Fruit fly (Drosophila melanogaster): ENCODE data around the gene bur.

Gene bur

DNA sequence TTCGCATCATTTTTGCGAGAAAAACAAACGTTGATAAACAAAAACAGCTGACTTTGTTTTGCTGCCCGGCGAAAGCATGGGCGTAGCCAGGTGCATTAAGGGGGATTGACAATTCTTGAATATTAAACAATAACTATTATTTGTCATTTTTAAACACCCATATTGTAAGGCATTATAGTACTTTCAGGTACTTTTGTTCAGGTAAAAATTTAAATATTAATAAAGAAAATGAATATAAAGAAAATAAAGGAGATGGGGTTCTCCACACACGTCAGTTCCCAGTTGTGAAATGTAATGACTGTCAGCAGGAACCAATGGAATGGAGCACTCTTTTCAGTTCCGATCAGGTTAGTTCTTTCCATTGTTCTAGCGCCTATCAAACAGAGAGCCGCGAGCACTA lies 20.9 kb downstream of the bur start, which contains the start of the genes Coq3 and Pld3 (continued):
- TF ChIP-seq hb (GFP tag; IDR thresholded peaks at IDR 0.05; ENCODE audit: partially characterized antibody): no peak
- peak; percentile 86 for TF ChIP-seq unpg (GFP tag; optimal IDR thresholded peaks at IDR 0.05)
- peak; percentile 72 for TF ChIP-seq CG9215 (GFP tag; IDR thresholded peaks at IDR 0.05)
- no peak for TF ChIP-seq zf30C (GFP tag; optimal IDR thresholded peaks at IDR 0.05)
- TF ChIP-seq croc (GFP tag; conservative IDR thresholded peaks at IDR 0.05): peak; percentile 60
- TF ChIP-seq CG14710 (tag; optimal IDR thresholded peaks at IDR 0.05): peak; percentile 77
- 0 out of 3 replicates have a peak, but pooled peaks have one; percentile 38 for TF ChIP-seq CG2199 (GFP tag; IDR thresholded peaks at IDR 0.05)
- no peak for TF ChIP-seq Lim3 (GFP tag; IDR thresholded peaks at IDR 0.05)
- peak; percentile 88 for TF ChIP-seq az2 (GFP tag; optimal IDR thresholded peaks at IDR 0.05)
- TF ChIP-seq gfzf (GFP tag; optimal IDR thresholded peaks at IDR 0.05): no peak
- TF ChIP-seq CG17328 (GFP tag; IDR thresholded peaks at IDR 0.05): peak; percentile 76
- peak; percentile 67 for TF ChIP-seq CG1024 (GFP tag; IDR thresholded peaks at IDR 0.05)
- TF ChIP-seq abd-A (tag; optimal IDR thresholded peaks at IDR 0.05): no peak
- peak; percentile 82 for TF ChIP-seq CoRest (tag; optimal IDR thresholded peaks at IDR 0.05)
- no peak for TF ChIP-seq sim (GFP tag; IDR thresholded peaks at IDR 0.05)
- peak; percentile 0 for TF ChIP-seq NK7.1 (GFP tag; optimal IDR thresholded peaks at IDR 0.05)
- TF ChIP-seq CG9817 (tag; optimal IDR thresholded peaks at IDR 0.05): peak; percentile 77
- TF ChIP-seq Awh (GFP tag; IDR thresholded peaks at IDR 0.05): peak; percentile 69
- peak; percentile 96 for TF ChIP-seq lbe (GFP tag; optimal IDR thresholded peaks at IDR 0.05)
- peak; percentile 66 for TF ChIP-seq kay (GFP tag; optimal IDR thresholded peaks at IDR 0.05)
- TF ChIP-seq Doc2 (GFP tag; IDR thresholded peaks at IDR 0.05): no peak
- peak; percentile 64 for TF ChIP-seq CG12071 (GFP tag; optimal IDR thresholded peaks at IDR 0.05)
- TF ChIP-seq CG14014 (GFP tag; IDR thresholded peaks at IDR 0.05): peak; percentile 81
- peak; percentile 76 for TF ChIP-seq CG14441 (GFP tag; IDR thresholded peaks at IDR 0.05)
- no peak for TF ChIP-seq Opbp (GFP tag; IDR thresholded peaks at IDR 0.05; ENCODE audit: partially characterized antibody)
- no peak for TF ChIP-seq tna (GFP tag; IDR thresholded peaks at IDR 0.05; ENCODE audit: partially characterized antibody)
- TF ChIP-seq CG11398 (GFP tag; optimal IDR thresholded peaks at IDR 0.05): no peak
- TF ChIP-seq CG8089 (GFP tag; optimal IDR thresholded peaks at IDR 0.05): peak; percentile 39
- TF ChIP-seq Hr78 (GFP tag; optimal IDR thresholded peaks at IDR 0.05): no peak
- TF ChIP-seq CG17912 (GFP tag; optimal IDR thresholded peaks at IDR 0.05): peak; percentile 35
- no peak for TF ChIP-seq CG8478 (optimal IDR thresholded peaks at IDR 0.05)
- TF ChIP-seq CG8359 (GFP tag; optimal IDR thresholded peaks at IDR 0.05; ENCODE audit: borderline replicate concordance): peak; percentile 64
- peak; percentile 66 for TF ChIP-seq CG7357 (GFP tag; IDR thresholded peaks at IDR 0.05)
- TF ChIP-seq Drgx (GFP tag; IDR thresholded peaks at IDR 0.05): peak; percentile 93
- no peak for TF ChIP-seq knrl (GFP tag; IDR thresholded peaks at IDR 0.05; ENCODE audit: partially characterized antibody)
- TF ChIP-seq Dbx (GFP tag; IDR thresholded peaks at IDR 0.05): peak; percentile 85
- TF ChIP-seq lab (GFP tag; optimal IDR thresholded peaks at IDR 0.05): peak; percentile 92
- TF ChIP-seq slou (GFP tag; optimal IDR thresholded peaks at IDR 0.05): peak; percentile 77
- peak; percentile 90 for TF ChIP-seq CG2678 (tag; optimal IDR thresholded peaks at IDR 0.05)
- no peak for TF ChIP-seq CG14860 (GFP tag; IDR thresholded peaks at IDR 0.05; ENCODE audit: partially characterized antibody)
- no peak for TF ChIP-seq vnd (GFP tag; IDR thresholded peaks at IDR 0.05; ENCODE audit: partially characterized antibody)
- TF ChIP-seq ato (GFP tag; IDR thresholded peaks at IDR 0.05; ENCODE audit: partially characterized antibody): no peak
- TF ChIP-seq gt (GFP tag; IDR thresholded peaks at IDR 0.05): no peak
- TF ChIP-seq Sry-β (GFP tag; optimal IDR thresholded peaks at IDR 0.05): no peak
- TF ChIP-seq CG43689 (GFP tag; IDR thresholded peaks at IDR 0.05): peak; percentile 73
- TF ChIP-seq gcm (GFP tag; optimal IDR thresholded peaks at IDR 0.05): peak; percentile 67
- no peak for TF ChIP-seq hth (optimal IDR thresholded peaks at IDR 0.05)
- peak; percentile 59; the same call in 1 of the 2 replicates for TF ChIP-seq CG8765 (GFP tag; IDR thresholded peaks at IDR 0.05)
- peak; percentile 71 for TF ChIP-seq CG6254 (GFP tag; optimal IDR thresholded peaks at IDR 0.05)
- TF ChIP-seq CG10565 (GFP tag; optimal IDR thresholded peaks at IDR 0.05): no peak
- TF ChIP-seq en (GFP tag; optimal IDR thresholded peaks at IDR 0.05): peak; percentile 25

Data from whole organism, embryonic.